Worm (Caenorhabditis elegans): ENCODE data around the gene T19D7.6.

DNA sequence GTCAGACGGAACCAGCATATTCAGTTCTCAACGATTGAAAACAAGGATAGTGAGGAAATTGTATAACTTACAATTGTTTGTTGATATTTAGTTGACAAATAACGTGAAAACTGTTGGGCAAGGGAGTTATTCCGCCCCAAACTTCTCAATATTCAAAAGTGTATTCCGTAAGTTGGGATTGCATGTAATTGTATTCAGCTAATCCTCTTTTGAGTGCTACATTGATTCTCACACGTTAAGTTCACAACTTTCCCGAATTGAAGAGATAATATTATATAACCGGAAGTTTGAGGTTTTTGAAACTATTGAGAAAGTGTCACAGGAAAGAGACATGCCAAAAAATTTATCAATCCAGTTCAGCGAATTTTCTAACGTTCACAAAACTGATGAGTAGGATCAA lies 15.8 kb downstream of the T19D7.6 start, which contains the start of gene ifc-2:
- TF ChIP-seq dmd-4 (tag; optimal IDR thresholded peaks at IDR 0.05) (no peak), ama-1 (optimal IDR thresholded peaks at IDR 0.05) (no peak), elt-1 (tag; optimal IDR thresholded peaks at IDR 0.05) (no peak)

Data from whole organism, L2 larva.